Worm (Caenorhabditis elegans) whole organism, L4 larva: ENCODE data around the gene far-7.

ENCODE experiments used
- F10B5.3 ChIP-seq: sonication (generic microtip); optimal IDR thresholded peaks from 2 replicates; lab custom pipeline; 2016; ENCODE audit warnings: mild to moderate bottlenecking, missing genetic modification characterization, missing compliant biosample characterization
- F37D6.2 ChIP-seq: sonication (generic microtip); optimal IDR thresholded peaks from 2 replicates; lab custom pipeline; 2016; ENCODE audit warnings: mild to moderate bottlenecking, missing genetic modification characterization, missing compliant biosample characterization
- F44E2.7 ChIP-seq: fragments of 200-800 bp; sonication (Bioruptor generic); IDR thresholded peaks from 2 replicates; pipeline ENCODE4 v2.1.2; 2022; ENCODE audit warnings: missing genetic modification characterization, missing compliant biosample characterization
- F49E8.2 ChIP-seq: sonication (generic microtip); optimal IDR thresholded peaks from 2 replicates; lab custom pipeline; 2016; ENCODE audit warnings: missing compliant biosample characterization, mild to moderate bottlenecking, missing genetic modification characterization, borderline replicate concordance
- R02D3.7 ChIP-seq: fragments of 150-350 bp; sonication (generic microtip); optimal IDR thresholded peaks from 3 replicates; lab custom pipeline; 2014; ENCODE audit warnings: missing biosample characterization, missing genetic modification characterization
- Y48G9A.11 ChIP-seq: fragments of 200-800 bp; sonication (Bioruptor generic); IDR thresholded peaks from 2 replicates; pipeline ENCODE4 v1.3.6; 2022; ENCODE audit warnings: missing genetic modification reagents, missing genetic modification characterization, missing compliant biosample characterization
- attf-4 ChIP-seq: sonication (generic microtip); optimal IDR thresholded peaks from 3 replicates; lab custom pipeline; 2017; ENCODE audit warnings: missing biosample characterization, missing genetic modification characterization
- ceh-28 ChIP-seq: fragments of 150-350 bp; optimal IDR thresholded peaks from 2 replicates; lab custom pipeline; 2014; ENCODE audit warnings: missing biosample characterization, missing genetic modification reagents, missing genetic modification characterization
- ceh-44 ChIP-seq: fragments of 200-800 bp; sonication (Bioruptor generic); IDR thresholded peaks from 2 replicates; pipeline ENCODE4 v1.3.6; 2022; ENCODE audit warnings: missing genetic modification reagents, missing genetic modification characterization, missing compliant biosample characterization
- ceh-62 ChIP-seq: sonication (generic microtip); optimal IDR thresholded peaks from 2 replicates; lab custom pipeline; 2017; ENCODE audit warnings: missing biosample characterization, missing genetic modification characterization
- cey-2 ChIP-seq: sonication (generic microtip); optimal IDR thresholded peaks from 3 replicates; lab custom pipeline; 2017; ENCODE audit warnings: missing genetic modification characterization, mild to moderate bottlenecking, missing compliant biosample characterization, antibody characterized with exemption, borderline replicate concordance; ENCODE audit not compliant: insufficient read depth
- ctbp-1 ChIP-seq: fragments of 200-800 bp; sonication (Bioruptor generic); IDR thresholded peaks from 2 replicates; pipeline ENCODE4 v1.3.6; 2022; ENCODE audit warnings: missing genetic modification reagents, missing genetic modification characterization, missing compliant biosample characterization
- daf-12 ChIP-seq: fragments of 150-350 bp; optimal IDR thresholded peaks from 2 replicates; lab custom pipeline; 2014; ENCODE audit warnings: missing biosample characterization, missing genetic modification reagents, missing genetic modification characterization
- daf-16 ChIP-seq, 3 experiments: sonication (generic microtip); optimal IDR thresholded peaks; 2 replicates each; lab custom pipeline; 2016 to 2017; ENCODE audit warnings: missing genetic modification characterization in 3 of 3, missing genetic modification reagents in 3 of 3, mild to moderate bottlenecking in 2 of 3, missing compliant biosample characterization in 2 of 3, missing biosample characterization in 1 of 3, moderate library complexity in 1 of 3
- dmd-9 ChIP-seq: fragments of 200-800 bp; sonication (Bioruptor generic); IDR thresholded peaks from 2 replicates; pipeline ENCODE4 v1.3.6; 2022; ENCODE audit warnings: missing genetic modification reagents, missing genetic modification characterization, missing compliant biosample characterization
- dpl-1 ChIP-seq: fragments of 150-350 bp; optimal IDR thresholded peaks from 2 replicates; lab custom pipeline; 2014; ENCODE audit warnings: missing biosample characterization, missing genetic modification reagents, missing genetic modification characterization
- egl-43 ChIP-seq: fragments of 200-800 bp; sonication (Bioruptor generic); IDR thresholded peaks from 2 replicates; pipeline ENCODE4 v1.3.6; 2022; ENCODE audit warnings: missing genetic modification reagents, missing genetic modification characterization, missing compliant biosample characterization
- gei-8 ChIP-seq: fragments of 200-800 bp; sonication (Bioruptor generic); optimal IDR thresholded peaks from 2 replicates; lab custom pipeline; 2018; ENCODE audit warnings: mild to moderate bottlenecking, missing genetic modification characterization, missing compliant biosample characterization
- hlh-11 ChIP-seq: fragments of 200-800 bp; sonication (Bioruptor generic); optimal IDR thresholded peaks from 2 replicates; lab custom pipeline; 2018; ENCODE audit warnings: mild to moderate bottlenecking, missing genetic modification characterization, missing compliant biosample characterization
- hlh-30 ChIP-seq: sonication (generic microtip); optimal IDR thresholded peaks from 2 replicates; lab custom pipeline; 2017; ENCODE audit warnings: antibody characterized with exemption, mild to moderate bottlenecking, missing genetic modification characterization, missing compliant biosample characterization; ENCODE audit not compliant: insufficient read depth
- lim-7 ChIP-seq: fragments of 200-800 bp; sonication (Bioruptor generic); IDR thresholded peaks from 2 replicates; pipeline ENCODE4 v1.3.6; 2022; ENCODE audit warnings: missing genetic modification characterization, missing compliant biosample characterization
- lin-15B ChIP-seq: fragments of 150-350 bp; sonication (generic microtip); optimal IDR thresholded peaks from 3 replicates; lab custom pipeline; 2014; ENCODE audit warnings: missing biosample characterization, missing genetic modification characterization
- lsy-2 ChIP-seq, 2 experiments: fragments of 150-350 bp in 1 of 2; sonication (generic microtip) in 1 of 2; optimal IDR thresholded peaks; 2 replicates each; lab custom pipeline; 2014 to 2017; ENCODE audit warnings: missing biosample characterization in 2 of 2, missing genetic modification characterization in 2 of 2
- mdl-1 ChIP-seq, 2 experiments: fragments of 150-350 bp in 1 of 2; sonication (generic microtip) in 1 of 2; optimal IDR thresholded peaks; 2 replicates each; lab custom pipeline; 2014 to 2017; ENCODE audit warnings: missing biosample characterization in 2 of 2, missing genetic modification characterization in 2 of 2
- mxl-3 ChIP-seq: fragments of 200-800 bp; sonication (Bioruptor generic); optimal IDR thresholded peaks from 2 replicates; lab custom pipeline; 2018; ENCODE audit warnings: mild to moderate bottlenecking, missing genetic modification characterization, missing compliant biosample characterization
- nhr-10 ChIP-seq: fragments of 150-350 bp; optimal IDR thresholded peaks from 2 replicates; lab custom pipeline; 2014; ENCODE audit warnings: missing biosample characterization, missing genetic modification characterization
- nhr-102 ChIP-seq: sonication (generic microtip); optimal IDR thresholded peaks from 2 replicates; lab custom pipeline; 2016; ENCODE audit warnings: mild to moderate bottlenecking, missing genetic modification characterization, moderate library complexity, missing compliant biosample characterization
- nhr-111 ChIP-seq: fragments of 200-800 bp; sonication (Bioruptor generic); optimal IDR thresholded peaks from 2 replicates; lab custom pipeline; 2018; ENCODE audit warnings: mild to moderate bottlenecking, missing genetic modification characterization, missing compliant biosample characterization
- nhr-237 ChIP-seq: sonication (generic microtip); optimal IDR thresholded peaks from 2 replicates; lab custom pipeline; 2017; ENCODE audit warnings: missing biosample characterization, missing genetic modification characterization
- nhr-25 ChIP-seq: sonication (generic microtip); optimal IDR thresholded peaks from 2 replicates; lab custom pipeline; 2017; ENCODE audit warnings: missing genetic modification characterization, mild to moderate bottlenecking, missing compliant biosample characterization, antibody characterized with exemption, moderate library complexity, borderline replicate concordance; ENCODE audit not compliant: insufficient read depth
- nhr-28 ChIP-seq: fragments of 150-350 bp; optimal IDR thresholded peaks from 2 replicates; lab custom pipeline; 2014; ENCODE audit warnings: missing biosample characterization, missing genetic modification characterization
- nhr-41 ChIP-seq: fragments of 200-800 bp; sonication (Bioruptor generic); IDR thresholded peaks from 2 replicates; pipeline ENCODE4 v1.3.6; 2022; ENCODE audit warnings: missing genetic modification reagents, missing genetic modification characterization, missing compliant biosample characterization
- nhr-48 ChIP-seq: sonication (generic microtip); optimal IDR thresholded peaks from 2 replicates; lab custom pipeline; 2016; ENCODE audit warnings: mild to moderate bottlenecking, missing genetic modification characterization, missing compliant biosample characterization
- rbr-2 ChIP-seq: sonication (generic microtip); optimal IDR thresholded peaks from 2 replicates; lab custom pipeline; 2016; ENCODE audit warnings: missing genotype, missing genetic modification characterization, missing compliant biosample characterization
- saeg-2 ChIP-seq: fragments of 200-800 bp; sonication (Bioruptor generic); IDR thresholded peaks from 2 replicates; pipeline ENCODE4 v1.3.6; 2022; ENCODE audit warnings: missing genetic modification reagents, missing genetic modification characterization, missing compliant biosample characterization
- set-16 ChIP-seq: fragments of 200-800 bp; sonication (Bioruptor generic); IDR thresholded peaks from 2 replicates; pipeline ENCODE4 v1.3.6; 2022; ENCODE audit warnings: missing genetic modification reagents, missing genetic modification characterization, missing compliant biosample characterization
- snpc-1.2 ChIP-seq: fragments of 200-800 bp; sonication (Bioruptor generic); IDR thresholded peaks from 2 replicates; pipeline ENCODE4 v1.3.6; 2022; ENCODE audit warnings: missing genetic modification reagents, missing genetic modification characterization, missing compliant biosample characterization
- spr-3 ChIP-seq: fragments of 200-800 bp; sonication (Bioruptor generic); optimal IDR thresholded peaks from 2 replicates; lab custom pipeline; 2018; ENCODE audit warnings: mild to moderate bottlenecking, missing genetic modification characterization, missing compliant biosample characterization
- unc-39 ChIP-seq: sonication (generic microtip); optimal IDR thresholded peaks from 2 replicates; lab custom pipeline; 2017; ENCODE audit warnings: missing biosample characterization, missing genetic modification characterization
- unc-62 ChIP-seq, 3 experiments: fragments of 150-350 bp in 1 of 3; sonication (generic microtip); optimal IDR thresholded peaks in 2 of 3; peaks in 1 of 3; 1 replicate in 1 of 3; 2 replicates in 2 of 3; lab custom pipeline; 2014 to 2017; ENCODE audit warnings: missing biosample characterization in 3 of 3, missing genetic modification characterization in 3 of 3, missing genetic modification reagents in 3 of 3, missing genotype in 1 of 3

far-7 gene

ce11 chrII:296911-297440 is 22.6 kb upstream of the far-7 start, which contains the start of the genes clec-117 and B0432.1:
TSS of gene clec-117 (minus strand) at chrII:297011.
TSS of gene B0432.1 (plus strand) at chrII:297390.
- TF ChIP-seq daf-12 (tag; lab: Kevin White, UChicago) (no peak), ceh-44 (no peak), F49E8.2 (tag; lab: Kevin White, UChicago) (no peak), F44E2.7 (GFP tag; lab: Robert Waterston, UW) (no peak), egl-43 (no peak), ctbp-1 (no peak), nhr-111 (GFP tag; lab: Kevin White, UChicago) (no peak), lin-15B (tag; lab: Kevin White, UChicago) (no peak), dmd-9 (no peak), nhr-48 (tag; lab: Kevin White, UChicago) (no peak), nhr-41 (GFP tag; lab: Robert Waterston, UW) (no peak), hlh-30 (tag; lab: Kevin White, UChicago) (no peak), R02D3.7 (tag; lab: Kevin White, UChicago) (no peak), F10B5.3 (tag; lab: Kevin White, UChicago) (no peak), nhr-10 (tag; lab: Kevin White, UChicago) (no peak), daf-16 (GFP tag; optimal IDR thresholded peaks at IDR 0.05; lab: Kevin White, UChicago) (no peak), daf-16 (tag; optimal IDR thresholded peaks at IDR 0.05; lab: Kevin White, UChicago) (no peak), saeg-2 (no peak), F37D6.2 (tag; lab: Kevin White, UChicago) (no peak), Y48G9A.11 (GFP tag; lab: Robert Waterston, UW) (no peak), lim-7 (no peak)
- TF ChIP-seq, all 104 proteins: peak for 0

ce11 chrII:299684-300083 is 19.9 kb upstream of the far-7 start, which contains the start of gene K01A2.6:
TSS of gene K01A2.6 (plus strand) at chrII:299984.
- TF ChIP-seq unc-62 (GFP tag; optimal IDR thresholded peaks at IDR 0.05 in 1 of 2; lab: Kevin White, UChicago) (peak in 1 of 2 experiments; percentile 14), unc-62 (tag; optimal IDR thresholded peaks at IDR 0.05; lab: Kevin White, UChicago) (no peak), rbr-2 (tag; lab: Kevin White, UChicago) (no peak)

ce11 chrII:300977-301772 is 18.4 kb upstream of the far-7 start, which contains the start of gene K01A2.5:
TSS of gene K01A2.5 (plus strand) at chrII:301273.
- TF ChIP-seq nhr-28 (tag; lab: Kevin White, UChicago) (peak; percentile 66), mxl-3 (GFP tag; lab: Kevin White, UChicago) (peak; percentile 35), set-16 (no peak), nhr-25 (tag; lab: Kevin White, UChicago) (peak; percentile 57), snpc-1.2 (no peak), unc-62 (GFP tag; optimal IDR thresholded peaks at IDR 0.05 in 1 of 2; lab: Kevin White, UChicago) (peak in 1 of 2 experiments; percentile 96), unc-62 (tag; optimal IDR thresholded peaks at IDR 0.05; lab: Kevin White, UChicago) (no peak), nhr-102 (tag; lab: Kevin White, UChicago) (no peak), unc-39 (tag; lab: Kevin White, UChicago) (no peak), dpl-1 (GFP tag; lab: Kevin White, UChicago) (no peak), attf-4 (no peak), hlh-11 (tag; lab: Kevin White, UChicago) (peak; percentile 34), spr-3 (GFP tag; lab: Kevin White, UChicago) (no peak), cey-2 (tag; lab: Kevin White, UChicago) (peak; percentile 31), mdl-1 (tag; optimal IDR thresholded peaks at IDR 0.05; lab: Kevin White, UChicago) (peak in 1 of 2 experiments; percentile 23), ceh-28 (tag; lab: Kevin White, UChicago) (no peak), ceh-44 (no peak), nhr-48 (tag; lab: Kevin White, UChicago) (peak; percentile 10), lsy-2 (tag; optimal IDR thresholded peaks at IDR 0.05; lab: Kevin White, UChicago) (no peak), gei-8 (GFP tag; lab: Kevin White, UChicago) (no peak), lin-15B (tag; lab: Kevin White, UChicago) (no peak), nhr-237 (tag; lab: Kevin White, UChicago) (no peak), rbr-2 (tag; lab: Kevin White, UChicago) (no peak), hlh-30 (tag; lab: Kevin White, UChicago) (peak; percentile 58), ceh-62 (tag; lab: Kevin White, UChicago) (no peak)
